Fruit fly (Drosophila melanogaster): ENCODE results near the gene Cadps.
A peak's percentile ranks its signal among the peaks of the same experiment; 100 is the strongest.

Cadps gene

dm6 chr4:1230564-1230964, at the start of gene Cadps, which contains the start of gene Dyrk3:
Gene Cadps, plus strand, starts transcription at chr4:1230837.
Gene Dyrk3, minus strand, starts transcription at chr4:1230713.
- peak; percentile 28 for TF ChIP-seq CG9705 (GFP tag; optimal IDR thresholded peaks at IDR 0.05)
- no peak for TF ChIP-seq Hnf4 (GFP tag; optimal IDR thresholded peaks at IDR 0.05)
- peak; percentile 69 for TF ChIP-seq Hr78 (GFP tag; optimal IDR thresholded peaks at IDR 0.05)
- TF ChIP-seq N (GFP tag; optimal IDR thresholded peaks at IDR 0.05): peak; percentile 60
- peak; percentile 1 for TF ChIP-seq Hr83 (GFP tag; optimal IDR thresholded peaks at IDR 0.05; ENCODE audit: poor library complexity, severe bottlenecking)
- TF ChIP-seq Myc (optimal IDR thresholded peaks at IDR 0.05): peak; percentile 39
- TF ChIP-seq woc (GFP tag; optimal IDR thresholded peaks at IDR 0.05): peak; percentile 70
- TF ChIP-seq GATAd (GFP tag; optimal IDR thresholded peaks at IDR 0.05): no peak

dm6 chr4:1181591-1182125, 49.0 kb upstream of the Cadps start, which contains the start of gene pho:
Gene pho, minus strand, starts transcription at chr4:1181628.
- no peak for TF ChIP-seq Abd-B (GFP tag; optimal IDR thresholded peaks at IDR 0.05)
- no peak for TF ChIP-seq sv (GFP tag; optimal IDR thresholded peaks at IDR 0.05)
- TF ChIP-seq HLH106 (tag; optimal IDR thresholded peaks at IDR 0.05): no peak
- TF ChIP-seq Hr78 (GFP tag; optimal IDR thresholded peaks at IDR 0.05): peak; percentile 85
- TF ChIP-seq rgr (GFP tag; optimal IDR thresholded peaks at IDR 0.05): no peak
- TF ChIP-seq h (GFP tag; optimal IDR thresholded peaks at IDR 0.05): no peak
- no peak for TF ChIP-seq psq (GFP tag; optimal IDR thresholded peaks at IDR 0.05)
- peak; percentile 25 for TF ChIP-seq tai (GFP tag; optimal IDR thresholded peaks at IDR 0.05)
- peak; percentile 78 for TF ChIP-seq woc (GFP tag; optimal IDR thresholded peaks at IDR 0.05)
- peak; percentile 66 for TF ChIP-seq N (GFP tag; optimal IDR thresholded peaks at IDR 0.05)
- no peak for TF ChIP-seq Dif (GFP tag; optimal IDR thresholded peaks at IDR 0.05; ENCODE audit: partially characterized antibody)

- TF ChIP-seq Dfd (GFP tag; optimal IDR thresholded peaks at IDR 0.05): no peak
- no peak for TF ChIP-seq Hr83 (GFP tag; optimal IDR thresholded peaks at IDR 0.05; ENCODE audit: poor library complexity, severe bottlenecking)
- TF ChIP-seq woc (GFP tag; optimal IDR thresholded peaks at IDR 0.05): no peak
- no peak for TF ChIP-seq N (GFP tag; optimal IDR thresholded peaks at IDR 0.05)
- TF ChIP-seq CG32264 (GFP tag; optimal IDR thresholded peaks at IDR 0.05): no peak
- TF ChIP-seq fru (GFP tag; optimal IDR thresholded peaks at IDR 0.05): no peak
- no peak for TF ChIP-seq Sp1 (GFP tag; optimal IDR thresholded peaks at IDR 0.05)
These were observed 47.8 kb upstream of the Cadps start for dm6 chr4:1182809-1183208.

dm6 chr4:1185468-1185867, 45.2 kb upstream of the Cadps start, which contains the start of gene CG33521:
Gene CG33521, plus strand, starts transcription at chr4:1185768.
- TF ChIP-seq foxo (GFP tag; optimal IDR thresholded peaks at IDR 0.05) (no peak), N (GFP tag; optimal IDR thresholded peaks at IDR 0.05) (no peak)

- TF ChIP-seq CrebA (GFP tag; optimal IDR thresholded peaks at IDR 0.05; ENCODE audit: borderline replicate concordance): no peak
- TF ChIP-seq Dif (GFP tag; optimal IDR thresholded peaks at IDR 0.05; ENCODE audit: partially characterized antibody): no peak
- no peak for TF ChIP-seq HLH106 (tag; optimal IDR thresholded peaks at IDR 0.05)
- no peak for TF ChIP-seq Hr83 (GFP tag; optimal IDR thresholded peaks at IDR 0.05; ENCODE audit: poor library complexity, severe bottlenecking)
- no peak for TF ChIP-seq sv (GFP tag; optimal IDR thresholded peaks at IDR 0.05)
- TF ChIP-seq Dfd (GFP tag; optimal IDR thresholded peaks at IDR 0.05): no peak
These were observed 43.8 kb upstream of the Cadps start for dm6 chr4:1186828-1187227.

dm6 chr4:1191630-1192029, 39.0 kb upstream of the Cadps start:
- no peak for TF ChIP-seq N (GFP tag; optimal IDR thresholded peaks at IDR 0.05)
- TF ChIP-seq pan (optimal IDR thresholded peaks at IDR 0.05): no peak
- TF ChIP-seq tai (GFP tag; optimal IDR thresholded peaks at IDR 0.05): no peak
- no peak for TF ChIP-seq Sp1 (GFP tag; optimal IDR thresholded peaks at IDR 0.05)
- no peak for TF ChIP-seq Hr78 (GFP tag; optimal IDR thresholded peaks at IDR 0.05)
- no peak for TF ChIP-seq br (GFP tag; optimal IDR thresholded peaks at IDR 0.05)
- TF ChIP-seq jim (GFP tag; optimal IDR thresholded peaks at IDR 0.05): no peak

- TF ChIP-seq Hnf4 (GFP tag; optimal IDR thresholded peaks at IDR 0.05) (peak; percentile 2), dsf (GFP tag; optimal IDR thresholded peaks at IDR 0.05; ENCODE audit: borderline replicate concordance) (no peak), N (GFP tag; optimal IDR thresholded peaks at IDR 0.05) (peak; percentile 58), Rel (GFP tag; optimal IDR thresholded peaks at IDR 0.05) (no peak), Rel (tag; optimal IDR thresholded peaks at IDR 0.05) (no peak), Myc (optimal IDR thresholded peaks at IDR 0.05) (peak; percentile 48), woc (GFP tag; optimal IDR thresholded peaks at IDR 0.05) (peak; percentile 33)
These were observed 33.9 kb upstream of the Cadps start, which contains the start of gene PIP4K for dm6 chr4:1196653-1197161. Gene PIP4K, minus strand, starts transcription at chr4:1196848.

All from whole organism, wandering third instar larva.